Fruit fly (Drosophila melanogaster) whole organism: Measurements from ENCODE around the gene Nelf-A.

Experiments
- CG8478 ChIP-seq: fragments of >200 bp; optimal IDR thresholded peaks from 2 replicates; lab custom pipeline; 2018; ENCODE audit warnings: inconsistent platforms
- Dll ChIP-seq: fragments of >200 bp; optimal IDR thresholded peaks from 2 replicates; lab custom pipeline; 2017
- pan ChIP-seq: fragments of >200 bp; optimal IDR thresholded peaks from 2 replicates; lab custom pipeline; 2017

DNA sequence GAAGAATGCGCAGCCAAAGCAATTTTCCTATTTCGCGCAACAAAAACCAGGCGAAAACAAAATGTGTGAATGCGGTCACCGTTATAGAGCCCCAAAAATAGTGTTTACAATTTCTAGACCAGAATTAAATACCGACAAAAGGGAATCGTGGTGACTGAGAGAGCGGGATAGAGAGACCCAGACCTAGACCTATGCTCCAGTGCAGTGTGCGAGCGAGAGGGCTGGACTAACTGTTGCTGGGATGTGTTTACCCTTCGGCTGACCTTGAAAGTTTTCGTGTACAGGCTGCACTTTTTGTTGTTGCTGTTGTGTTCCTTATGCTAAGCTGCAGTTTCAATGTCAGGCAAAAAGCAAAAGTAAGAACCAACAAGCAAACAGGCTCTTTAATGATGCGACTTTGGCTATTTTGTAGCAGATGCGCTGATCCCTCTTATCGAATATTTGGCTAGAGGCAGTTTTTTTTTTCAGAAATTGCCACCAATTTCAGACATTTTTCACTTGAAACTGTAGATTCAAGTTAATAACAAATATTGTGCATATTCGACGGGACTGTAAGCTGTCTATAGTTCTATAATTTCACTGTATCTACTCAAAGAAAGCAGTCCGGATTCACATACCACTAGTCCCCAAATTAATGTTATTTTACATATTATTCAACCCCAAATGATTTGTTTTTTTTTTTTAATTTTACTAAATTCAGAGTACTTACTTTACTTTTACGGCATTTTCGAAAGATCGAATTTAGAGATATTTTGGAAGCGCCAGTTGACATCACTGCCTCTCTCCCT is 36.7 kb upstream of the Nelf-A start:
- no peak for TF ChIP-seq pan (lab: Kevin White, UChicago)
- TF ChIP-seq CG8478 (lab: Kevin White, UChicago) = no peak
- no peak for TF ChIP-seq Dll (lab: Kevin White, UChicago)
